Fruit fly (Drosophila melanogaster): Measurements from ENCODE around the gene mah.

The mah gene

DNA sequence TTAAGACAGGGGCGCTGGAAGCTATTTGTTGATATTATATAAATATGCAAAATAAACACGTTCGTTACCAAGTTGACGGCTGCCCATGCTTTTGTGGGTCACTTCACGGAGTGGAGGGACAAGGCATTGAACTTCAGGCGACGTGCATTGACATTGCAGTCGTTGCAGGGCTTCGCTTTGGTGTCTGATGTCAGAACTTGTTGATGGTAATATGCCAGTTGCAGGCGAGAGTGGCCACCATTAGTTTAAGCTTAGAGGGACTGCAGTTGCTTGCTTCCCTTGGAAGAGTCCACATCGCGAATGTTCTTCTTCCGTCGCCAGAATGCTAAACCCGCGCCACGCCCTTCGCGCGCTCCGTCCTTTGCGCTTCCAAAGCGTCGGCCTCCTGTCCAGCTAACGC, at the start of gene mah:
mah (plus strand) TSS at position 301 of the 400 bp plus-strand sequence.
- TF ChIP-seq usp (GFP tag; optimal IDR thresholded peaks at IDR 0.05): no peak
- no peak for TF ChIP-seq Dll (optimal IDR thresholded peaks at IDR 0.05)
- no peak for TF ChIP-seq EcR (GFP tag; optimal IDR thresholded peaks at IDR 0.05)
- no peak for TF ChIP-seq psq (optimal IDR thresholded peaks at IDR 0.05)
- no peak for TF ChIP-seq CG8478 (optimal IDR thresholded peaks at IDR 0.05)
- no peak for TF ChIP-seq pan (optimal IDR thresholded peaks at IDR 0.05)

dm6 chr3R:24900816-24901215, 46.6 kb upstream of the mah start, which contains the start of gene CG10845:
Gene CG10845 (plus strand): TSS chr3R:24901116.
- no peak for TF ChIP-seq Dll (optimal IDR thresholded peaks at IDR 0.05)
- no peak for TF ChIP-seq usp (GFP tag; optimal IDR thresholded peaks at IDR 0.05)
- TF ChIP-seq pan (optimal IDR thresholded peaks at IDR 0.05): no peak
- no peak for TF ChIP-seq psq (optimal IDR thresholded peaks at IDR 0.05)
- TF ChIP-seq EcR (GFP tag; optimal IDR thresholded peaks at IDR 0.05): no peak
- no peak for TF ChIP-seq CG8478 (optimal IDR thresholded peaks at IDR 0.05)

dm6 chr3R:24905959-24906634, 41.3 kb upstream of the mah start, which contains the start of gene CG13643:
Gene CG13643 (minus strand): TSS chr3R:24906004.
- TF ChIP-seq CG8478 (optimal IDR thresholded peaks at IDR 0.05) (no peak), psq (optimal IDR thresholded peaks at IDR 0.05) (no peak), usp (GFP tag; optimal IDR thresholded peaks at IDR 0.05) (no peak), EcR (GFP tag; optimal IDR thresholded peaks at IDR 0.05) (no peak), Dll (optimal IDR thresholded peaks at IDR 0.05) (no peak), pan (optimal IDR thresholded peaks at IDR 0.05) (no peak)

dm6 chr3R:24906648-24907047, 40.8 kb upstream of the mah start:
- TF ChIP-seq usp (GFP tag; optimal IDR thresholded peaks at IDR 0.05) (no peak), EcR (GFP tag; optimal IDR thresholded peaks at IDR 0.05) (no peak)

DNA sequence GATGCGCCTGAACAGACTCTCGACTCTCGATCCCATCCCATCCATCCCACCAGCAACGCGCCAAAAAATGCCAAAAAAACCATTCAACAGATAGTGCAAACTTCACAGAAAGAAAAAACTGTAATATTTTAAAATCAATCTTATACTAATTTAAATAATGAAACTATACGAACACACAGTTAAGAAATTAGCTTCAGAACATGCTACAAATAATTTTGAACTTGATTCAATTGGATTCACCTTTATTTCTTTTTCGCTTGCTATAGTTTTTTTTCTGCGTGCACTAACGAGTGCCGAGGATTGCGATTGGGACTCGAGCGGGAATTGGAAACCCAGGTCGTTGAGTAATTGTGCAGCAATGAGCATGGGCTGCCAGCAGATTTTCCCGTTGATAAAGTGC, 39.4 kb upstream of the mah start:
- TF ChIP-seq pan (optimal IDR thresholded peaks at IDR 0.05): no peak
- no peak for TF ChIP-seq Dll (optimal IDR thresholded peaks at IDR 0.05)
- no peak for TF ChIP-seq usp (GFP tag; optimal IDR thresholded peaks at IDR 0.05)
- no peak for TF ChIP-seq psq (optimal IDR thresholded peaks at IDR 0.05)
- TF ChIP-seq EcR (GFP tag; optimal IDR thresholded peaks at IDR 0.05): no peak
- TF ChIP-seq CG8478 (optimal IDR thresholded peaks at IDR 0.05): no peak

DNA sequence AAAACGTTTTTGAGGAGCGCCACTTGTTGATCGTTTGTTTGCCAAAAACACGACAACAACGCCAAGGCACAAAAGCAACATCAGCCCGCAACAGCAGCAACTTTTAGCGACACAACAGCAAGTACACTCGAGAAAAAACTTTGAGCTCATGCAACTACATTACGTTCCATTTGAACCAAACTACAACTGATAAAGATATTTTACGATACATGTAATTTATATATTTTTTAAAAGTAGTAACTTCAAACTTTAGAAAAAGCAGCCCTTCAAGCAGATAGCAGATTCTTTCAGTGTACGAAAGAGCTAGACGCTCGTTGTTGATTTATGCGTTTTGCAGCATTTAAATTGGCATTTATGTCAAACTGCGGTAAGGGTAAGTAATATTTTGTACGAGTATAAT, 37.3 kb upstream of the mah start:
- TF ChIP-seq EcR (GFP tag; optimal IDR thresholded peaks at IDR 0.05) (no peak), CG8478 (optimal IDR thresholded peaks at IDR 0.05) (no peak)

DNA sequence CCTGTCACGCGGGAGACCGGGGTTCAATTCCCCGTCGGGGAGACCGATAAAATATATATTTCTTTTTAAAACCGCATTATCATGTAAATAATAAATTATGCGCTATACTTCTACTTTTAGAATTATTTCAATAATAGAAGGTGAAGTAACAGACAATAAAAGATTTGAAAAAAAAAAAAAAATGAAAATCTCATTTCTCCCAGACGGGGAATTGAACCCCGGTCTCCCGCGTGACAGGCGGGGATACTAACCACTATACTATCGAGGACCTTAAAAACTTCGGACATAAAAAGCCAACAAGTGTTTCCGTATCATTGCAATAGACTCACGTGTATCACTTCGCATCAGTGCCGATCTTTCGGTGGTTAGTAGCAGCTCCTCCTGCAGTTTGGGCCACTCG, 32.6 kb upstream of the mah start:
- TF ChIP-seq Dll (optimal IDR thresholded peaks at IDR 0.05): no peak

DNA sequence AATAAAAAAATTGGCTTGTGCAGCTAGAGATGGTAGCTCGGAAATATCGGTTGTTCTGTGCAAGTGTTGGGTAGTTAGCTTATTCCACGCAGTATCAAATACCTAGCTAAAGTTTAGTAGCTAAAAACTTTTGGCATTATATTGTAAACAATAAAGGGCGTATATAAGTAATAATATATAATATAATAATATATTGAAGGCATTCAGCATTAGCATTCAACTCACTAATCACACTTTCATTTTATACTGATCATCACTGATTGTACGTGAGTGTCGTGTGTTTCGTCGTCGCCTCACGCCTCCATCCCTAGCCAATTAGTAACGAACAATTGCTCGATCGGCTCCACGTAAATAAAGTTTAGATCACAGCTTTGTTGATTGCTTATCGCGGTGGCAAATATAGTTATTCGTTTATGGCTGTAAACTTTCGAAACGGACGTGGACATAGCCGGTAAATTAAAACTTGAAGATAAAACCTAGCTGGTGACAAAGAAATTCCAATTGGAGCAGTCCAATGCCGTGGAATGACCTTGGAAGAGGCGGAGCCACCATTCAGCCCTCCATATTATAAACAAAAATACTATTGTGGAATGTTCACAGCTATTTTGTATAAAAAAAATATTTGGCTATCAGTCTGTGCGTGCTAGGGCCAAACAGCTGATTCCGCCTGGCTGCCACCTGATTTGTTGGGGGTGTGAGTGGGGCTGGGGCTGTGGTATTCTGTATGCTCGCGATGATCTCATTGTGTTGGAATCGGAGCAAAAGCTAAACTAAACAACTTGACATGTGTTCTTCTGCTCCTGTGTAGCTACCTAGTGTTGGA, 29.4 kb upstream of the mah start, which contains the start of the genes PIG-S, sud1 and CG11168:
PIG-S (minus strand) TSS at position 51 of the 823 bp plus-strand sequence.
sud1 (minus strand) TSS at position 51 of the 823 bp plus-strand sequence.
CG11168 (plus strand) TSS at position 293 of the 823 bp plus-strand sequence.
- TF ChIP-seq pan (optimal IDR thresholded peaks at IDR 0.05): no peak
- no peak for TF ChIP-seq Dll (optimal IDR thresholded peaks at IDR 0.05)
- TF ChIP-seq EcR (GFP tag; optimal IDR thresholded peaks at IDR 0.05): no peak
- TF ChIP-seq CG8478 (optimal IDR thresholded peaks at IDR 0.05): no peak
- TF ChIP-seq usp (GFP tag; optimal IDR thresholded peaks at IDR 0.05): no peak
- no peak for TF ChIP-seq psq (optimal IDR thresholded peaks at IDR 0.05)

dm6 chr3R:24922270-24922669, 25.2 kb upstream of the mah start, which contains the start of gene Mink:
Gene Mink (plus strand): TSS chr3R:24922473.
- TF ChIP-seq EcR (GFP tag; optimal IDR thresholded peaks at IDR 0.05) (no peak), pan (optimal IDR thresholded peaks at IDR 0.05) (no peak), usp (GFP tag; optimal IDR thresholded peaks at IDR 0.05) (no peak), psq (optimal IDR thresholded peaks at IDR 0.05) (no peak), CG8478 (optimal IDR thresholded peaks at IDR 0.05) (no peak), Dll (optimal IDR thresholded peaks at IDR 0.05) (no peak)

DNA sequence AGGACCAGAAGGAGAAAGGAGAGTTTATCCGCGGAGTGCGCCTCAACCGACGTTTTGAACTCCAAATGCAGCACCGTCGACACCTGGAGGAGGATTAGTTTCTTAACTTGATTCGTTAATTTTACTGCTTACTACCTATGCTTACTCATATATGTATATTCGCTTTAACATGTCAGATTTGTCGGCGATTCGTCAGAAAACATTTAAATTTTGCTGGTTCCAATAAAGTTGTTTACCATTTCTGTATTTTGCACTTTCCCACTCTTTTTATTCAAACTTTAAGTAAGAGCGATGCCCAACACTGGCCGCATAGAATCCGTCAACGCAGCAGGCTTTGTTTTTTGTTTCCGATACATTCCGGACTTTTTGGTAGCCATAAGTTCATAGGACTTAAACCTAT, 22.5 kb upstream of the mah start, which contains the start of gene Trf4-2:
Trf4-2 (plus strand) TSS at position 301 of the 400 bp plus-strand sequence.
- TF ChIP-seq EcR (GFP tag; optimal IDR thresholded peaks at IDR 0.05) (no peak), CG8478 (optimal IDR thresholded peaks at IDR 0.05) (no peak), Dll (optimal IDR thresholded peaks at IDR 0.05) (no peak), usp (GFP tag; optimal IDR thresholded peaks at IDR 0.05) (no peak), psq (optimal IDR thresholded peaks at IDR 0.05) (no peak)

DNA sequence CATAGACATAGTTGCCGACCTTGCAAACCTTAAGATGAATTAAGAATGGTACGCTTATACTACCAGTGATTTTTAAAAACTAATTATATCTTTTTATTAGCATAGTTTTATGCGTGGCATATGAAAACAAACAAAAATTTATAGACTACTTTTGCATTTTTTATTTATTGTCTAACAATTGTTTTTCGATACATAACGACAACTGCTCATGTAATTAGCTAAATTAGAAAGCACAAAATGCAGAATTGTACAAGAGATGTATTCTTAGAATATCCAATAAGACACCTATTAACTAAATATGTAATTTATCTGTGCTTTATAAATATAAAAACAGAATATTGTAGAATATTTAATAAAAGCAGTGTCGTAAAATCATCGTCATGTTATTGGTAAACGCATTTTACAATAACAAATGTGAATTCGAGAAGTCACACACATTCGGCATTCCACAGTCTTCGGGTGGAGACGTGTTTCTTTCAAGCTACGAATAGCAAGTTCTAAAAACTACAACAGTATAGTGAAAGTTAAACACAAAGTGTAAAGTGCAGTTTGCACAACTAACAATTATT, 20.6 kb upstream of the mah start:
- no peak for TF ChIP-seq pan (optimal IDR thresholded peaks at IDR 0.05)
- TF ChIP-seq EcR (GFP tag; optimal IDR thresholded peaks at IDR 0.05): no peak
- no peak for TF ChIP-seq usp (GFP tag; optimal IDR thresholded peaks at IDR 0.05)
- TF ChIP-seq psq (optimal IDR thresholded peaks at IDR 0.05): no peak
- no peak for TF ChIP-seq CG8478 (optimal IDR thresholded peaks at IDR 0.05)
- TF ChIP-seq Dll (optimal IDR thresholded peaks at IDR 0.05): no peak

dm6 chr3R:24931856-24932255, 15.6 kb upstream of the mah start, which contains the start of gene CG11771:
Gene CG11771 (plus strand): TSS chr3R:24932010.
- TF ChIP-seq CG8478 (optimal IDR thresholded peaks at IDR 0.05): no peak
- no peak for TF ChIP-seq Dll (optimal IDR thresholded peaks at IDR 0.05)
- no peak for TF ChIP-seq pan (optimal IDR thresholded peaks at IDR 0.05)
- no peak for TF ChIP-seq EcR (GFP tag; optimal IDR thresholded peaks at IDR 0.05)
- TF ChIP-seq usp (GFP tag; optimal IDR thresholded peaks at IDR 0.05): no peak
- TF ChIP-seq psq (optimal IDR thresholded peaks at IDR 0.05): no peak
